Worm (Caenorhabditis elegans) whole organism, L2 larva: ENCODE results near the gene chil-15.
"Not testable (repeated sequence)": the region's sequence is repeated elsewhere in the genome, so short reads cannot be mapped to it uniquely, and the experiment has no call there.

Experiments
- aly-2 ChIP-seq: fragments of 150-350 bp; optimal IDR thresholded peaks from 2 replicates; lab custom pipeline; 2014; ENCODE audit warnings: missing biosample characterization, missing genetic modification characterization
- ama-1 ChIP-seq: fragments of 150-350 bp; optimal IDR thresholded peaks from 2 replicates; lab custom pipeline; 2018; ENCODE audit warnings: inconsistent platforms
- blmp-1 ChIP-seq: sonication (generic microtip); optimal IDR thresholded peaks from 2 replicates; lab custom pipeline; 2017; ENCODE audit warnings: missing genetic modification characterization, mild to moderate bottlenecking, missing compliant biosample characterization, antibody characterized with exemption, moderate library complexity; ENCODE audit not compliant: insufficient read depth
- ceh-16 ChIP-seq: fragments of 150-350 bp; optimal IDR thresholded peaks from 2 replicates; lab custom pipeline; 2014; ENCODE audit warnings: missing biosample characterization, missing genetic modification characterization
- ceh-82 ChIP-seq: fragments of 150-350 bp; optimal IDR thresholded peaks from 2 replicates; lab custom pipeline; 2014; ENCODE audit warnings: missing biosample characterization, missing genetic modification characterization
- lin-11 ChIP-seq: fragments of 150-350 bp; sonication (generic microtip); optimal IDR thresholded peaks from 2 replicates; lab custom pipeline; 2014; ENCODE audit warnings: missing biosample characterization, missing genetic modification characterization, inconsistent platforms, mixed read lengths
- lin-13 ChIP-seq: fragments of 150-350 bp; optimal IDR thresholded peaks from 2 replicates; lab custom pipeline; 2014; ENCODE audit warnings: missing biosample characterization, missing genetic modification reagents, missing genetic modification characterization
- lsy-2 ChIP-seq, 2 experiments: fragments of 150-350 bp in 1 of 2; sonication (generic microtip) in 1 of 2; optimal IDR thresholded peaks; 2 replicates each; lab custom pipeline; 2014 to 2017; ENCODE audit warnings: missing biosample characterization in 2 of 2, missing genetic modification characterization in 2 of 2
- mdl-1 ChIP-seq, 2 experiments: fragments of 150-350 bp in 1 of 2; sonication (generic microtip) in 1 of 2; optimal IDR thresholded peaks; 2 replicates each; lab custom pipeline; 2017; ENCODE audit warnings: missing biosample characterization in 2 of 2, missing genetic modification characterization in 2 of 2
- nhr-77 ChIP-seq: fragments of 150-350 bp; optimal IDR thresholded peaks from 2 replicates; lab custom pipeline; 2014; ENCODE audit warnings: missing biosample characterization, missing genetic modification characterization
- skn-1 ChIP-seq: sonication (generic microtip); optimal IDR thresholded peaks from 2 replicates; lab custom pipeline; 2017; ENCODE audit warnings: missing biosample characterization, missing genetic modification characterization
- snpc-4 ChIP-seq: fragments of 150-350 bp; optimal IDR thresholded peaks from 2 replicates; lab custom pipeline; 2014; ENCODE audit warnings: missing biosample characterization, missing genetic modification characterization
- ztf-4 ChIP-seq: fragments of 150-350 bp; optimal IDR thresholded peaks from 2 replicates; lab custom pipeline; 2014; ENCODE audit warnings: missing biosample characterization, missing genetic modification characterization

DNA sequence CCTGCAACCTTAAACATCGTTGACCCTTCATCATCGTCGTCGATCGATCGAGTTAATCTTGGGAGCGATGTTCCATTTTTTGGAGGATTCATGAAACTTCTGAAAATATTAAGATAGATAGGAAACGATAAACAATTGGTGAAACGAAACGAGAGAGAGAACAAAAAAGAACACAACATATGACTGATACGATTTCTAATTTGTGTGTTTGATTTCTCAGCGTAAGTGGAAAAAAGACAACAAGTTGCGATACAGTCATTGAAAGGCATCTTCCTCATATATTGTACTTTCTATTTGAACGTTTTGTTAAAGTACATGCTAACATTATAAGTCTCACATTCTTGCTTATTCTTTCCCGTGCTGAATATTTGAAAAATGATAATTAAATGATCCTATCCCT lies 8.8 kb upstream of the chil-15 start, which contains the start of gene R09D1.12:
- not testable (repeated sequence) for TF ChIP-seq ceh-16 (tag; lab: Kevin White, UChicago); mdl-1 (tag; optimal IDR thresholded peaks at IDR 0.05; lab: Kevin White, UChicago); lin-13; snpc-4 (tag; lab: Kevin White, UChicago); aly-2; nhr-77 (tag; lab: Kevin White, UChicago); blmp-1 (tag; lab: Kevin White, UChicago); ztf-4; ceh-82 (tag; lab: Kevin White, UChicago); lin-11 (tag; lab: Kevin White, UChicago); ama-1 (lab: Kevin White, UChicago); lsy-2 (tag; optimal IDR thresholded peaks at IDR 0.05; lab: Kevin White, UChicago); skn-1 (tag; lab: Kevin White, UChicago)
